Worm (Caenorhabditis elegans) whole organism, L1 larva: ENCODE data around the gene F55A11.7.

Experiments
- ama-1 ChIP-seq: fragments of 150-350 bp; optimal IDR thresholded peaks from 2 replicates; lab custom pipeline; 2014
- efl-1 ChIP-seq, 4 experiments: fragments of 150-350 bp; optimal IDR thresholded peaks in 3 of 4; peaks in 1 of 4; 1 replicate in 1 of 4; 2 replicates in 3 of 4; lab custom pipeline; 2014; ENCODE audit warnings: missing biosample characterization in 2 of 4, missing genetic modification characterization in 2 of 4, missing genetic modification reagents in 2 of 4
- elt-3 ChIP-seq, 6 experiments: fragments of 150-350 bp in 1 of 6; sonication (generic microtip); optimal IDR thresholded peaks; 2 replicates each; lab custom pipeline; 2017 to 2018; ENCODE audit warnings: missing biosample characterization in 6 of 6, missing genetic modification characterization in 6 of 6, inconsistent platforms in 1 of 6
- fkh-10 ChIP-seq: sonication (generic microtip); optimal IDR thresholded peaks from 2 replicates; lab custom pipeline; 2017; ENCODE audit warnings: missing biosample characterization, missing genetic modification reagents, missing genetic modification characterization
- lin-13 ChIP-seq: fragments of 150-350 bp; optimal IDR thresholded peaks from 2 replicates; lab custom pipeline; 2014; ENCODE audit warnings: missing biosample characterization, missing genetic modification reagents, missing genetic modification characterization
- lin-39 ChIP-seq: fragments of 150-350 bp; optimal IDR thresholded peaks from 2 replicates; lab custom pipeline; 2014; ENCODE audit warnings: missing biosample characterization, missing genetic modification reagents, missing genetic modification characterization
- lir-3 ChIP-seq: sonication (generic microtip); optimal IDR thresholded peaks from 2 replicates; lab custom pipeline; 2016; ENCODE audit warnings: mild to moderate bottlenecking, missing genetic modification characterization, moderate library complexity, missing compliant biosample characterization; ENCODE audit not compliant: poor library complexity
- nhr-11 ChIP-seq: fragments of 150-350 bp; optimal IDR thresholded peaks from 2 replicates; lab custom pipeline; 2014; ENCODE audit warnings: missing biosample characterization, missing genetic modification characterization
- nhr-76 ChIP-seq: sonication (generic microtip); optimal IDR thresholded peaks from 2 replicates; lab custom pipeline; 2017; ENCODE audit warnings: missing biosample characterization, missing genetic modification characterization
- nhr-77 ChIP-seq: fragments of 150-350 bp; optimal IDR thresholded peaks from 2 replicates; lab custom pipeline; 2014; ENCODE audit warnings: missing biosample characterization, missing genetic modification characterization
- tbx-2 ChIP-seq: sonication (generic microtip); optimal IDR thresholded peaks from 2 replicates; lab custom pipeline; 2016; ENCODE audit warnings: missing genetic modification characterization, missing compliant biosample characterization

DNA sequence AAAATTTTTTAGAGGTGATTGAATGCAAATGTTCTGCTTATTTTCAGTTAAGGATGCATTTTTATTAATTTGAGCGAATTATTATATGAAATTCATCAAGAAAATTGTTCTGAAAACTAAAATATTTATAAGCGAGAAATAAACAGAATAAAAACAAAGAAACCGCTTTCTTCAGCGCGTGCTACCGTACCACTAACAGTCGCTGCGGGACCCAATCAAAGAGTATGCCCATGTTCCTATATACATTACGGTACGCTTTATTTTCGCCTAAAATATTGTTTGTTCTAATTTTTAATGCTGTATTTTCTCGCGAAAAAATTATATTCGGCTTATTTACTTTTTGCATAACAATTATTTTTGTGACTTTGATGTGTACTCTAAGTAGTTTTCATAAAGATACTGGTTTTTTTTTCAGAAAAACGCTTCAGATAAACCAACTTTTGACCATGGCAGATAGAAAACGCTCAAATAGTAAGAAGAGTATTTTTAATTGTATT, 547 bp upstream of the F55A11.7 start, which contains the start of gene F55A11.8:
- TF ChIP-seq ama-1 (lab: Kevin White, UChicago) (no peak), tbx-2 (no peak), elt-3 (tag; optimal IDR thresholded peaks at IDR 0.05; lab: Kevin White, UChicago) (no peak), lin-39 (tag; lab: Kevin White, UChicago) (no peak), lin-13 (GFP tag; lab: Kevin White, UChicago) (no peak), nhr-76 (tag; lab: Kevin White, UChicago) (no peak), fkh-10 (no peak), efl-1 (optimal IDR thresholded peaks at IDR 0.05; lab: Kevin White, UChicago) (no peak), efl-1 (GFP tag; optimal IDR thresholded peaks at IDR 0.05 in 1 of 2; lab: Kevin White, UChicago) (no peak), lir-3 (tag; lab: Kevin White, UChicago) (no peak), nhr-11 (no peak), nhr-77 (no peak)
